Worm (Caenorhabditis elegans) whole organism, midembryonic: ENCODE measurements around the gene mrck-1.

Experiments
- T22C8.4 ChIP-seq: fragments of 200-800 bp; sonication (Bioruptor generic); IDR thresholded peaks from 2 replicates; pipeline ENCODE4 v1.3.6; 2022; ENCODE audit warnings: missing genetic modification characterization, missing compliant biosample characterization
- cog-1 ChIP-seq: sonication (generic microtip); optimal IDR thresholded peaks from 2 replicates; lab custom pipeline; 2016; ENCODE audit warnings: missing genetic modification characterization, missing compliant biosample characterization
- flt-1 ChIP-seq: fragments of 200-800 bp; sonication (Bioruptor generic); IDR thresholded peaks from 2 replicates; pipeline ENCODE4 v1.3.6; 2022; ENCODE audit warnings: missing genetic modification characterization, missing compliant biosample characterization

DNA sequence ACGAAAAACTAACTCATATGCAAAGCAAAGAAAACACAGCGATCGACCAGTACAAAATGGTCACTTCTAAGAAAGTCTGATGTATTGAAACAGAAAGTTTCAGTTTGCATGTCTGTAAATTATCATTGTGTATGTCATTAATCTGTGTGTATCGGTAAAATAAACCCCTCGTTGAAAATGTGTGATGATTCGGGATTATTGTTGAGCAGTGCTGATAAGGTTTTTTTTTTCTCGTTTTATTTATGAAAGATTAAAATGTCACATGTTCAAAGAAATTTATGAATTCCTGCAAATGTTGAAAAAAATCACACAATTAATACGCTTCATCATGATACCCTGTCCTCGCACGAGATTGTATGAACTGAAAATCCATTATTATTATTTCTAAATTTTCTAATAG is 13.0 kb upstream of the mrck-1 start:
- TF ChIP-seq flt-1 (GFP tag; lab: Robert Waterston, UW) (no peak), cog-1 (tag; lab: Kevin White, UChicago) (no peak), T22C8.4 (GFP tag; lab: Robert Waterston, UW) (no peak)
